Fruit fly (Drosophila melanogaster): ENCODE results near the gene CG11779.

CG11779 gene

dm6 chr3R:19162135-19162616 lies 2.5 kb upstream of the CG11779 start, which contains the start of the genes CG42359 and Nsun5 (continued):
- TF ChIP-seq dpn (GFP tag; optimal IDR thresholded peaks at IDR 0.05) (peak; percentile 93 to 95), slp2 (GFP tag; optimal IDR thresholded peaks at IDR 0.05) (peak; percentile 88), ase (GFP tag; IDR thresholded peaks at IDR 0.05) (peak; percentile 86), bab2 (GFP tag; optimal IDR thresholded peaks at IDR 0.05) (peak; percentile 92), caup (GFP tag; optimal IDR thresholded peaks at IDR 0.05; ENCODE audit: severe bottlenecking) (peak; percentile 80), sd (tag; optimal IDR thresholded peaks at IDR 0.05) (peak; percentile 99), lola (GFP tag; optimal IDR thresholded peaks at IDR 0.05) (peak in 1 of 3 experiments; percentile 83), klu (GFP tag; IDR thresholded peaks at IDR 0.05) (peak; percentile 73), Hr78 (GFP tag; optimal IDR thresholded peaks at IDR 0.05) (peak in 1 of 2 experiments; percentile 41), CG13624 (GFP tag; optimal IDR thresholded peaks at IDR 0.05) (peak; percentile 94), CG1832 (GFP tag; optimal IDR thresholded peaks at IDR 0.05) (no peak), CG8944 (GFP tag; optimal IDR thresholded peaks at IDR 0.05) (peak; percentile 95), CG9215 (GFP tag; IDR thresholded peaks at IDR 0.05) (peak; percentile 100), pita (GFP tag; optimal IDR thresholded peaks at IDR 0.05) (no peak), BtbVII (GFP tag; optimal IDR thresholded peaks at IDR 0.05) (peak; percentile 79), pfk (GFP tag; optimal IDR thresholded peaks at IDR 0.05) (peak; percentile 26), CG3163 (GFP tag; optimal IDR thresholded peaks at IDR 0.05) (peak; percentile 77), hb (GFP tag; IDR thresholded peaks at IDR 0.05; ENCODE audit: partially characterized antibody) (peak; percentile 73), C15 (GFP tag; IDR thresholded peaks at IDR 0.05) (0 out of 3 replicates have a peak, but pooled peaks have one; percentile 34), CG17385 (GFP tag; optimal IDR thresholded peaks at IDR 0.05) (peak; percentile 74), sr (GFP tag; IDR thresholded peaks at IDR 0.05) (peak; percentile 62; the same call in 2 of the 3 replicates), maf-S (GFP tag; optimal IDR thresholded peaks at IDR 0.05) (peak; percentile 80), disco-r (GFP tag; optimal IDR thresholded peaks at IDR 0.05) (peak; percentile 76), ttk (GFP tag; IDR thresholded peaks at IDR 0.05) (peak; percentile 89), CG11695 (GFP tag; IDR thresholded peaks at IDR 0.05) (peak; percentile 83), CG31224 (GFP tag; IDR thresholded peaks at IDR 0.05) (peak; percentile 71), CG7357 (GFP tag; IDR thresholded peaks at IDR 0.05) (peak; percentile 58; the same call in 1 of the 3 replicates), CG18764 (GFP tag; optimal IDR thresholded peaks at IDR 0.05) (peak; percentile 92), hth (optimal IDR thresholded peaks at IDR 0.05) (no peak), CG7963 (GFP tag; IDR thresholded peaks at IDR 0.05; ENCODE audit: partially characterized antibody) (peak; percentile 75), GATAe (GFP tag; conservative IDR thresholded peaks at IDR 0.05) (peak; percentile 35; the same call in 1 of the 2 replicates), CG18476 (GFP tag; optimal IDR thresholded peaks at IDR 0.05) (peak; percentile 90), CG13123 (GFP tag; optimal IDR thresholded peaks at IDR 0.05) (peak; percentile 83), CG12769 (tag; optimal IDR thresholded peaks at IDR 0.05) (peak; percentile 95), CG11093 (GFP tag; IDR thresholded peaks at IDR 0.05) (peak; percentile 88), CG31388 (GFP tag; optimal IDR thresholded peaks at IDR 0.05) (peak; percentile 63), gsb-n (tag; optimal IDR thresholded peaks at IDR 0.05) (peak; percentile 89), zfh1 (GFP tag; IDR thresholded peaks at IDR 0.05) (peak; percentile 92), peb (GFP tag; IDR thresholded peaks at IDR 0.05) (peak; percentile 71; the same call in 1 of the 2 replicates), kni (GFP tag; optimal IDR thresholded peaks at IDR 0.05) (peak; percentile 67), ac (GFP tag; optimal IDR thresholded peaks at IDR 0.05) (no peak), Mad (GFP tag; optimal IDR thresholded peaks at IDR 0.05) (peak; percentile 84), sisA (GFP tag; IDR thresholded peaks at IDR 0.05) (peak; percentile 89), HLH3B (GFP tag; IDR thresholded peaks at IDR 0.05) (peak; percentile 90), crc (GFP tag; optimal IDR thresholded peaks at IDR 0.05) (peak; percentile 87), Dek (tag; optimal IDR thresholded peaks at IDR 0.05) (peak; percentile 83), CG1024 (GFP tag; IDR thresholded peaks at IDR 0.05) (peak; percentile 84), ATbp (GFP tag; optimal IDR thresholded peaks at IDR 0.05) (peak; percentile 64), lab (GFP tag; optimal IDR thresholded peaks at IDR 0.05) (peak; percentile 93), Hr3 (GFP tag; optimal IDR thresholded peaks at IDR 0.05) (peak; percentile 89)

Data from whole organism, embryonic.